Fruit fly (Drosophila melanogaster) whole organism, embryonic: Measurements from ENCODE around the gene CG6470.
A peak's percentile ranks its signal among the peaks of the same experiment; 100 is the strongest.

ENCODE experiments used
- CG11560 ChIP-seq: fragments of 200-800 bp; sonication (Bioruptor generic); IDR thresholded peaks from 3 replicates; pipeline ENCODE4 v1.3.6; 2022; ENCODE audit warnings: missing biosample characterization, missing genetic modification characterization
- CG12299 ChIP-seq: fragments of 200-800 bp; sonication (Bioruptor generic); optimal IDR thresholded peaks from 2 replicates; lab custom pipeline; 2018; ENCODE audit warnings: missing biosample characterization, mild to moderate bottlenecking, missing genetic modification characterization
- CG13894 ChIP-seq: fragments of 200-800 bp; sonication (Bioruptor generic); optimal IDR thresholded peaks from 3 replicates; lab custom pipeline; 2018; ENCODE audit warnings: missing biosample characterization, mild to moderate bottlenecking, missing genetic modification characterization, moderate library complexity
- CG15601 ChIP-seq: fragments of 200-800 bp; sonication (Bioruptor generic); optimal IDR thresholded peaks from 3 replicates; lab custom pipeline; 2019; ENCODE audit warnings: missing biosample characterization, mild to moderate bottlenecking, missing genetic modification characterization, moderate library complexity
- CG17612 ChIP-seq: fragments of 200-800 bp; sonication (Bioruptor generic); IDR thresholded peaks from 2 replicates; pipeline ENCODE4 v1.3.6; 2022; ENCODE audit warnings: missing biosample characterization, missing genetic modification characterization
- CG1792 ChIP-seq: fragments of 200-800 bp; sonication (Bioruptor generic); optimal IDR thresholded peaks from 2 replicates; lab custom pipeline; 2016; ENCODE audit warnings: missing biosample characterization, missing genetic modification characterization
- CG18262 ChIP-seq: fragments of 200-800 bp; optimal IDR thresholded peaks from 3 replicates; lab custom pipeline; 2019; ENCODE audit warnings: missing biosample characterization, mild to moderate bottlenecking, missing genetic modification characterization, moderate library complexity
- CG31441 ChIP-seq: fragments of 200-800 bp; sonication (Bioruptor generic); IDR thresholded peaks from 2 replicates; pipeline ENCODE4 v1.3.6; 2022; ENCODE audit warnings: missing biosample characterization, missing genetic modification characterization
- CG3163 ChIP-seq: fragments of 200-800 bp; sonication (Bioruptor generic); optimal IDR thresholded peaks from 3 replicates; lab custom pipeline; 2016; ENCODE audit warnings: missing biosample characterization, missing genetic modification characterization
- CG32772 ChIP-seq: fragments of 200-800 bp; sonication (Bioruptor generic); IDR thresholded peaks from 2 replicates; pipeline ENCODE4 v1.3.6; 2022; ENCODE audit warnings: missing biosample characterization, missing genetic modification characterization
- CG42726 ChIP-seq: fragments of 200-800 bp; sonication (Bioruptor generic); IDR thresholded peaks from 2 replicates; pipeline ENCODE4 v1.3.6; 2022; ENCODE audit warnings: missing biosample characterization, missing genetic modification characterization; ENCODE audit not compliant: partially characterized antibody
- CG6175 ChIP-seq: fragments of 200-800 bp; sonication (Bioruptor generic); IDR thresholded peaks from 3 replicates; pipeline ENCODE4 v1.3.6; 2022; ENCODE audit warnings: missing biosample characterization, missing genetic modification characterization
- CG6272 ChIP-seq: fragments of 200-800 bp; sonication (Bioruptor generic); IDR thresholded peaks from 2 replicates; pipeline ENCODE4 v1.3.6; 2022; ENCODE audit warnings: missing biosample characterization, missing genetic modification characterization
- CG6689 ChIP-seq: fragments of 200-800 bp; sonication (Bioruptor generic); IDR thresholded peaks from 2 replicates; pipeline ENCODE4 v1.3.6; 2022; ENCODE audit warnings: missing biosample characterization, missing genetic modification characterization
- CG6765 ChIP-seq: fragments of 200-800 bp; sonication (Bioruptor generic); optimal IDR thresholded peaks from 3 replicates; lab custom pipeline; 2017; ENCODE audit warnings: missing biosample characterization, mild to moderate bottlenecking, missing genetic modification characterization
- CG6813 ChIP-seq: fragments of 200-800 bp; sonication (Bioruptor generic); optimal IDR thresholded peaks from 2 replicates; lab custom pipeline; 2017; ENCODE audit warnings: missing biosample characterization, missing genetic modification characterization, mild to moderate bottlenecking, moderate library complexity, missing genetic modification reagents
- CG8281 ChIP-seq: fragments of 200-800 bp; sonication (Bioruptor generic); optimal IDR thresholded peaks from 2 replicates; lab custom pipeline; 2018; ENCODE audit warnings: missing biosample characterization, mild to moderate bottlenecking, missing genetic modification characterization, moderate library complexity
- CG9797 ChIP-seq: fragments of 200-800 bp; sonication (Bioruptor generic); optimal IDR thresholded peaks from 3 replicates; lab custom pipeline; 2018; ENCODE audit warnings: missing biosample characterization, mild to moderate bottlenecking, missing genetic modification characterization
- CG9932 ChIP-seq: fragments of 200-800 bp; sonication (Bioruptor generic); IDR thresholded peaks from 2 replicates; pipeline ENCODE4 v1.3.6; 2022; ENCODE audit warnings: missing biosample characterization, missing genetic modification characterization
- CkIIα-i1 ChIP-seq: fragments of 200-800 bp; sonication (Bioruptor generic); IDR thresholded peaks from 2 replicates; pipeline ENCODE4 v1.3.6; 2022; ENCODE audit warnings: missing biosample characterization, missing genetic modification characterization
- Ets65A ChIP-seq: fragments of 200-800 bp; sonication (Bioruptor generic); peaks from one replicate; lab custom pipeline; 2016; ENCODE audit warnings: missing biosample characterization, missing genetic modification characterization
- Fer1 ChIP-seq: fragments of 200-800 bp; sonication (Bioruptor generic); optimal IDR thresholded peaks from 2 replicates; lab custom pipeline; 2017; ENCODE audit warnings: missing biosample characterization, mild to moderate bottlenecking, missing genetic modification characterization
- HHEX ChIP-seq: fragments of 200-800 bp; sonication (Bioruptor generic); optimal IDR thresholded peaks from 3 replicates; lab custom pipeline; 2017; ENCODE audit warnings: missing biosample characterization, mild to moderate bottlenecking, missing genetic modification characterization, missing genetic modification reagents
- HmgD ChIP-seq: fragments of 200-800 bp; sonication (Bioruptor generic); optimal IDR thresholded peaks from 3 replicates; lab custom pipeline; 2016; ENCODE audit warnings: missing biosample characterization, missing genetic modification characterization
- Med ChIP-seq: fragments of 200-800 bp; sonication (Bioruptor generic); peaks from one replicate; lab custom pipeline; 2016; ENCODE audit warnings: missing biosample characterization, missing genetic modification characterization, mild to moderate bottlenecking, inconsistent platforms, moderate library complexity
- Meics ChIP-seq: fragments of 200-800 bp; sonication (Bioruptor generic); optimal IDR thresholded peaks from 2 replicates; lab custom pipeline; 2017; ENCODE audit warnings: missing biosample characterization, mild to moderate bottlenecking, missing genetic modification characterization
- Nf-YB ChIP-seq: fragments of 200-800 bp; sonication (Bioruptor generic); optimal IDR thresholded peaks from 3 replicates; lab custom pipeline; 2019; ENCODE audit warnings: missing biosample characterization, mild to moderate bottlenecking, missing genetic modification characterization, moderate library complexity
- Opbp ChIP-seq: fragments of 200-800 bp; sonication (Bioruptor generic); IDR thresholded peaks from 3 replicates; pipeline ENCODE4 v1.3.6; 2022; ENCODE audit warnings: missing biosample characterization, missing genetic modification characterization; ENCODE audit not compliant: partially characterized antibody
- Pdp1 ChIP-seq, 2 experiments: fragments of 200-800 bp; sonication (Bioruptor generic); optimal IDR thresholded peaks; 3 replicates each; lab custom pipeline; 2016; ENCODE audit warnings: missing biosample characterization in 2 of 2, missing genetic modification characterization in 2 of 2, mild to moderate bottlenecking in 1 of 2, moderate library complexity in 1 of 2
- Rx ChIP-seq: fragments of 200-800 bp; sonication (Bioruptor generic); IDR thresholded peaks from 2 replicates; pipeline ENCODE4 v1.3.6; 2022; ENCODE audit warnings: missing biosample characterization, missing genetic modification characterization
- Trl ChIP-seq, 3 experiments: fragments of >200 bp in 2 of 3; fragments of 200-800 bp in 1 of 3; sonication (Bioruptor generic) in 1 of 3; optimal IDR thresholded peaks; 2 replicates in 1 of 3; 3 replicates in 2 of 3; lab custom pipeline; 2016 to 2017; ENCODE audit warnings: missing biosample characterization in 1 of 3, missing genetic modification characterization in 1 of 3
- bab2 ChIP-seq: fragments of 200-800 bp; sonication (Bioruptor generic); optimal IDR thresholded peaks from 2 replicates; lab custom pipeline; 2016; ENCODE audit warnings: missing biosample characterization, missing genetic modification characterization
- bowl ChIP-seq: fragments of 200-800 bp; sonication (Bioruptor generic); IDR thresholded peaks from 2 replicates; pipeline ENCODE4 v1.3.6; 2022; ENCODE audit warnings: missing biosample characterization, missing genetic modification characterization
- crol ChIP-seq: fragments of 200-800 bp; sonication (Bioruptor generic); IDR thresholded peaks from 2 replicates; pipeline ENCODE4 v1.3.6; 2022; ENCODE audit warnings: missing biosample characterization, missing genetic modification characterization
- cwo ChIP-seq: fragments of 200-800 bp; sonication (Bioruptor generic); optimal IDR thresholded peaks from 3 replicates; lab custom pipeline; 2017; ENCODE audit warnings: missing biosample characterization, missing genetic modification characterization, mild to moderate bottlenecking, moderate library complexity, missing genetic modification reagents
- gro ChIP-seq: fragments of 200-800 bp; sonication (Bioruptor generic); optimal IDR thresholded peaks from 2 replicates; lab custom pipeline; 2016; ENCODE audit warnings: missing biosample characterization, missing genetic modification characterization
- h ChIP-seq: fragments of >200 bp; optimal IDR thresholded peaks from 2 replicates; lab custom pipeline; 2017
- hb ChIP-seq: fragments of 200-800 bp; sonication (Bioruptor generic); IDR thresholded peaks from 3 replicates; pipeline ENCODE4 v1.3.6; 2022; ENCODE audit warnings: missing biosample characterization, missing genetic modification characterization; ENCODE audit not compliant: partially characterized antibody
- lov ChIP-seq, 2 experiments: fragments of 200-800 bp in 1 of 2; fragments of >200 bp in 1 of 2; sonication (Bioruptor generic) in 1 of 2; IDR thresholded peaks in 1 of 2; optimal IDR thresholded peaks in 1 of 2; 2 replicates in 1 of 2; 3 replicates in 1 of 2; pipeline versions ENCODE4 v1.3.6 to Lab custom; 2017 to 2022; ENCODE audit warnings: missing biosample characterization in 1 of 2, missing genetic modification characterization in 1 of 2
- mirr ChIP-seq: fragments of 200-800 bp; sonication (Bioruptor generic); optimal IDR thresholded peaks from 3 replicates; lab custom pipeline; 2018; ENCODE audit warnings: missing biosample characterization, mild to moderate bottlenecking, missing genetic modification characterization
- pb ChIP-seq: fragments of 200-800 bp; sonication (Bioruptor generic); optimal IDR thresholded peaks from 3 replicates; lab custom pipeline; 2016; ENCODE audit warnings: missing biosample characterization, missing genetic modification characterization
- pita ChIP-seq: fragments of 200-800 bp; sonication (Bioruptor generic); optimal IDR thresholded peaks from 2 replicates; lab custom pipeline; 2017; ENCODE audit warnings: missing biosample characterization, mild to moderate bottlenecking, missing genetic modification characterization
- pzg ChIP-seq: fragments of 200-800 bp; sonication (Bioruptor generic); optimal IDR thresholded peaks from 3 replicates; lab custom pipeline; 2018; ENCODE audit warnings: missing biosample characterization, mild to moderate bottlenecking, missing genetic modification characterization, moderate library complexity
- sc ChIP-seq, 3 experiments: fragments of >200 bp in 2 of 3; fragments of 200-800 bp in 1 of 3; sonication (Bioruptor generic) in 1 of 3; optimal IDR thresholded peaks; 2 replicates in 2 of 3; 3 replicates in 1 of 3; lab custom pipeline; 2017; ENCODE audit warnings: mild to moderate bottlenecking in 1 of 3, missing biosample characterization in 1 of 3, missing genetic modification characterization in 1 of 3, missing genetic modification reagents in 1 of 3
- schlank ChIP-seq: fragments of 200-800 bp; sonication (Bioruptor generic); optimal IDR thresholded peaks from 2 replicates; lab custom pipeline; 2018; ENCODE audit warnings: missing biosample characterization, mild to moderate bottlenecking, missing genetic modification characterization
- sd ChIP-seq: fragments of 200-800 bp; sonication (Bioruptor generic); optimal IDR thresholded peaks from 3 replicates; lab custom pipeline; 2018; ENCODE audit warnings: missing biosample characterization, mild to moderate bottlenecking, missing genetic modification characterization, moderate library complexity
- shn ChIP-seq: fragments of 200-800 bp; sonication (Bioruptor generic); optimal IDR thresholded peaks from 3 replicates; lab custom pipeline; 2016; ENCODE audit warnings: missing biosample characterization, missing genetic modification characterization
- sug ChIP-seq: fragments of 200-800 bp; optimal IDR thresholded peaks from 2 replicates; lab custom pipeline; 2019; ENCODE audit warnings: missing biosample characterization, mild to moderate bottlenecking, missing genetic modification characterization, moderate library complexity
- wdn ChIP-seq: fragments of 200-800 bp; sonication (Bioruptor generic); IDR thresholded peaks from 2 replicates; pipeline ENCODE4 v1.3.6; 2022; ENCODE audit warnings: missing biosample characterization, missing genetic modification characterization
- wor ChIP-seq: fragments of 200-800 bp; sonication (Bioruptor generic); IDR thresholded peaks from 2 replicates; pipeline ENCODE4 v1.3.6; 2022; ENCODE audit warnings: missing biosample characterization, missing genetic modification characterization

The CG6470 gene

DNA sequence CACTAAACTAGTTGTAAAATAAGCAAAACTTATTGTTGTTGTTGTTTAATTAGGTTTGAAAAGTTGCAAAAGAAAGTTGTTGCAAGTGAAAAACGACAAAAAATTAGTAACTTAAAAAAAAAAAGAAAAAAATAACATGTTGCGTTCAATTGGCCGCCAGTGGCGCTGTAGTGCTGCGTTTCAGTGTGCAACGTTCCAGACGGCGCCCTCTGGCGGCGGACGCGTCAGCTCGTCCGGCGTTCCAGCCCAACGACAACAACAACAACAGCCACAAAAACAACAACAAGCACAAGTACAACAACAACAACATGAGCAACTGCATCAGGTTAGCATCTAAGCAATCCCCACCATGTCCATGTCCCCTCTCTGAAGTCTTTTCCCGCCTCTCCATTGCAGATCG, 2.7 kb upstream of the CG6470 start (continued):
- TF ChIP-seq CG15601 (tag; lab: Kevin White, UChicago): no peak
- peak; percentile 5 for TF ChIP-seq Nf-YB (GFP tag; lab: Kevin White, UChicago)
- no peak for TF ChIP-seq shn (GFP tag; lab: Kevin White, UChicago)
- no peak for TF ChIP-seq CG12299 (tag; lab: Kevin White, UChicago)
- TF ChIP-seq crol (GFP tag; lab: Robert Waterston, UW): no peak
- no peak for TF ChIP-seq sug (tag; lab: Kevin White, UChicago)
- TF ChIP-seq sd: no peak
- TF ChIP-seq hb (GFP tag; lab: Robert Waterston, UW): no peak
- TF ChIP-seq wdn (GFP tag; lab: Robert Waterston, UW): no peak
- no peak for TF ChIP-seq CG3163
- TF ChIP-seq CG6689 (GFP tag; lab: Robert Waterston, UW): peak; percentile 34; the same call in 1 of the 2 replicates
- TF ChIP-seq CG6272 (GFP tag; lab: Robert Waterston, UW): no peak
- no peak for TF ChIP-seq CG11560 (tag; lab: Robert Waterston, UW)
- TF ChIP-seq cwo: no peak
- TF ChIP-seq gro (GFP tag; lab: Kevin White, UChicago): no peak
- TF ChIP-seq Pdp1 (GFP tag; optimal IDR thresholded peaks at IDR 0.05; lab: Kevin White, UChicago): no peak
- TF ChIP-seq CG31441 (GFP tag; lab: Robert Waterston, UW): peak; percentile 32; the same call in 1 of the 2 replicates
- TF ChIP-seq Ets65A: peak; percentile 86
- no peak for TF ChIP-seq CkIIα-i1
- no peak for TF ChIP-seq CG6813
- no peak for TF ChIP-seq CG17612 (GFP tag; lab: Robert Waterston, UW)
- TF ChIP-seq CG13894 (tag; lab: Kevin White, UChicago): no peak
- TF ChIP-seq Meics (GFP tag; lab: Kevin White, UChicago): no peak
- TF ChIP-seq CG8281 (tag; lab: Kevin White, UChicago): no peak
- no peak for TF ChIP-seq lov (optimal IDR thresholded peaks at IDR 0.05; lab: Kevin White, UChicago)
- 0 out of 3 replicates have a peak, but pooled peaks have one; percentile 65 for TF ChIP-seq lov (GFP tag; IDR thresholded peaks at IDR 0.05; lab: Robert Waterston, UW)
- no peak for TF ChIP-seq sc (optimal IDR thresholded peaks at IDR 0.05; lab: Kevin White, UChicago)
- peak; percentile 12 for TF ChIP-seq sc (GFP tag; optimal IDR thresholded peaks at IDR 0.05; lab: Kevin White, UChicago)
- TF ChIP-seq pb (GFP tag; lab: Kevin White, UChicago): peak; percentile 7
- TF ChIP-seq Fer1 (GFP tag; lab: Kevin White, UChicago): no peak
- no peak for TF ChIP-seq bowl (GFP tag; lab: Robert Waterston, UW)
- TF ChIP-seq Rx: no peak
- TF ChIP-seq CG9932 (GFP tag; lab: Robert Waterston, UW): no peak
- no peak for TF ChIP-seq mirr (GFP tag; lab: Kevin White, UChicago)
- TF ChIP-seq CG42726 (GFP tag; lab: Robert Waterston, UW): peak; percentile 59
- peak; percentile 43 for TF ChIP-seq HmgD (GFP tag; lab: Kevin White, UChicago)
- TF ChIP-seq schlank (tag; lab: Kevin White, UChicago): no peak
- TF ChIP-seq CG1792 (GFP tag; lab: Kevin White, UChicago): no peak
- TF ChIP-seq CG32772 (GFP tag; lab: Robert Waterston, UW): peak; percentile 90
- peak; percentile 87 for TF ChIP-seq Med (GFP tag; lab: Kevin White, UChicago)
- TF ChIP-seq Trl (optimal IDR thresholded peaks at IDR 0.05; lab: Kevin White, UChicago): no peak
- TF ChIP-seq Trl (GFP tag; optimal IDR thresholded peaks at IDR 0.05; lab: Kevin White, UChicago): peak; percentile 16
- TF ChIP-seq HHEX (GFP tag; lab: Kevin White, UChicago): no peak
- TF ChIP-seq pzg (GFP tag; lab: Kevin White, UChicago): no peak
- no peak for TF ChIP-seq CG9797 (GFP tag; lab: Kevin White, UChicago)
- TF ChIP-seq CG6765: no peak
- no peak for TF ChIP-seq wor (GFP tag; lab: Robert Waterston, UW)
- no peak for TF ChIP-seq Opbp
- 0 out of 3 replicates have a peak, but pooled peaks have one; percentile 12 for TF ChIP-seq CG6175 (GFP tag; lab: Robert Waterston, UW)
- no peak for TF ChIP-seq h (lab: Kevin White, UChicago)
- peak; percentile 25 for TF ChIP-seq CG18262
- TF ChIP-seq pita: peak; percentile 16
- TF ChIP-seq bab2 (GFP tag; lab: Kevin White, UChicago): no peak
